Worm (Caenorhabditis elegans) whole organism, early embryonic: ENCODE measurements around the gene lias-1.

Experiments
- B0310.2 ChIP-seq: sonication (generic microtip); optimal IDR thresholded peaks from 2 replicates; lab custom pipeline; 2016; ENCODE audit warnings: mild to moderate bottlenecking, missing genetic modification characterization, missing compliant biosample characterization
- F13C5.2 ChIP-seq: sonication (generic microtip); optimal IDR thresholded peaks from 2 replicates; lab custom pipeline; 2017; ENCODE audit warnings: mild to moderate bottlenecking, missing genetic modification characterization, inconsistent platforms, missing compliant biosample characterization
- aly-1 ChIP-seq: sonication (generic microtip); optimal IDR thresholded peaks from 2 replicates; lab custom pipeline; 2016; ENCODE audit warnings: missing genetic modification characterization, missing compliant biosample characterization
- ama-1 ChIP-seq: fragments of 150-350 bp; optimal IDR thresholded peaks from 2 replicates; lab custom pipeline; 2014
- ceh-13 ChIP-seq: fragments of 200-800 bp; sonication (Bioruptor generic); optimal IDR thresholded peaks from 2 replicates; lab custom pipeline; 2018; ENCODE audit warnings: mild to moderate bottlenecking, missing genetic modification characterization, missing compliant biosample characterization
- ceh-36 ChIP-seq: sonication (generic microtip); optimal IDR thresholded peaks from 2 replicates; lab custom pipeline; 2016; ENCODE audit warnings: missing genetic modification characterization, inconsistent platforms, missing compliant biosample characterization
- ets-7 ChIP-seq: sonication (generic microtip); optimal IDR thresholded peaks from 2 replicates; lab custom pipeline; 2016; ENCODE audit warnings: missing genotype, missing genetic modification characterization, missing compliant biosample characterization
- flt-1 ChIP-seq: fragments of 200-800 bp; sonication (Bioruptor generic); IDR thresholded peaks from 2 replicates; pipeline ENCODE4 v1.3.6; 2022; ENCODE audit warnings: missing genetic modification characterization, missing compliant biosample characterization
- hmbx-1 ChIP-seq: sonication (generic microtip); optimal IDR thresholded peaks from 2 replicates; lab custom pipeline; 2016; ENCODE audit warnings: mild to moderate bottlenecking, missing genetic modification characterization, missing compliant biosample characterization
- hmg-4 ChIP-seq: fragments of 200-800 bp; sonication (Bioruptor generic); optimal IDR thresholded peaks from 2 replicates; lab custom pipeline; 2018; ENCODE audit warnings: mild to moderate bottlenecking, missing genetic modification characterization, missing compliant biosample characterization
- hnd-1 ChIP-seq: sonication (generic microtip); optimal IDR thresholded peaks from 2 replicates; lab custom pipeline; 2016; ENCODE audit warnings: missing genetic modification characterization, missing compliant biosample characterization
- pes-1 ChIP-seq: fragments of 200-800 bp; sonication (Bioruptor generic); IDR thresholded peaks from 2 replicates; pipeline ENCODE4 v1.3.6; 2022; ENCODE audit warnings: missing genetic modification reagents, missing genetic modification characterization, missing compliant biosample characterization
- scrt-1 ChIP-seq: fragments of 200-800 bp; sonication (Bioruptor generic); IDR thresholded peaks from 2 replicates; pipeline ENCODE4 v1.3.6; 2022; ENCODE audit warnings: missing genetic modification characterization, missing compliant biosample characterization
- sea-1 ChIP-seq: fragments of 200-800 bp; sonication (Bioruptor generic); conservative IDR thresholded peaks from 2 replicates; pipeline ENCODE4 v1.3.6; 2022; ENCODE audit warnings: missing genetic modification characterization, missing compliant biosample characterization
- tbx-11 ChIP-seq: fragments of 200-800 bp; sonication (Bioruptor generic); IDR thresholded peaks from 2 replicates; pipeline ENCODE4 v1.3.6; 2022; ENCODE audit warnings: missing genetic modification characterization, missing compliant biosample characterization
- tbx-37 ChIP-seq: fragments of 200-800 bp; sonication (Bioruptor generic); conservative IDR thresholded peaks from 2 replicates; pipeline ENCODE4 v1.3.6; 2022; ENCODE audit warnings: missing genetic modification reagents, missing genetic modification characterization, missing compliant biosample characterization
- tra-4 ChIP-seq: sonication (generic microtip); optimal IDR thresholded peaks from 2 replicates; lab custom pipeline; 2017; ENCODE audit warnings: missing genetic modification characterization, missing compliant biosample characterization

lias-1 gene

DNA sequence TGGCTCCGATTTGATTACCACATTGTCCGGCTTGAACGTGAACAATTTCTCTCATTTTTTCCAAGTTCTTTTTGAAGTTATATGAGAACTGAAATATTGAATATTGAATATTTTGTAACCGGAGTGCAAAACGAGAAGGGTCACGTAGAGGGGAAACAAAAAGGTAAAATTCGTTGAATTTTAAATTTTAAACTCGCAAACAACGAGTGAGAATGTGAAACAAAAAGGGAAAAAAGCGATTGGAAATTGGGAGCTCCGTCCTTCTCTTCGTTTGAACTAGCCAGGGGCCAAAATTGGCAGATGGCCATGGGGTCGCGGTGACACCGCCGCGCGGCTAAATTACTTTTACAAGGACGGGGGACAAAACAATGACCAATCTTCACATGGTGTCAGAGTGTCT lies 36.6 kb upstream of the lias-1 start, which contains the start of gene ben-1:
TSS of gene ben-1 (minus strand) at position 101 of the 400 bp plus-strand sequence.
- TF ChIP-seq hmg-4 (no peak), scrt-1 (GFP tag; lab: Robert Waterston, UW) (no peak), ama-1 (no peak), ceh-36 (no peak), F13C5.2 (no peak), aly-1 (no peak)

ce11 chrIII:3541093-3541492 lies 36.2 kb upstream of the lias-1 start:
- TF ChIP-seq hmbx-1 (no peak), scrt-1 (GFP tag; lab: Robert Waterston, UW) (no peak), flt-1 (GFP tag; lab: Robert Waterston, UW) (no peak), pes-1 (GFP tag; lab: Robert Waterston, UW) (no peak), F13C5.2 (no peak), tbx-37 (GFP tag; lab: Robert Waterston, UW) (no peak), sea-1 (no peak), aly-1 (no peak), ceh-13 (GFP tag; lab: Kevin White, UChicago) (no peak), hnd-1 (tag; lab: Kevin White, UChicago) (no peak), ama-1 (no peak), B0310.2 (tag; lab: Kevin White, UChicago) (no peak)

- 0 out of 2 replicates have a peak, but pooled peaks have one; percentile 24 for TF ChIP-seq tbx-37 (GFP tag; lab: Robert Waterston, UW)
- TF ChIP-seq tbx-11 (GFP tag; lab: Robert Waterston, UW): no peak
- TF ChIP-seq pes-1 (GFP tag; lab: Robert Waterston, UW): peak; percentile 70
Measured at ce11 chrIII:3540424-3540823, 35.5 kb upstream of the lias-1 start.

- TF ChIP-seq ama-1 (no peak), tbx-37 (GFP tag; lab: Robert Waterston, UW) (no peak), hmbx-1 (no peak), pes-1 (GFP tag; lab: Robert Waterston, UW) (no peak), tbx-11 (GFP tag; lab: Robert Waterston, UW) (no peak), ets-7 (no peak), ceh-13 (GFP tag; lab: Kevin White, UChicago) (no peak), flt-1 (GFP tag; lab: Robert Waterston, UW) (no peak)
Measured at ce11 chrIII:3539499-3539898, 34.6 kb upstream of the lias-1 start.

ce11 chrIII:3537401-3537800 lies 32.5 kb upstream of the lias-1 start, which contains the start of gene cfap-20:
cfap-20 (minus strand) TSS chrIII:3537501.
- no peak for TF ChIP-seq tbx-37 (GFP tag; lab: Robert Waterston, UW)
- TF ChIP-seq ets-7: no peak
- TF ChIP-seq hnd-1 (tag; lab: Kevin White, UChicago): no peak
- no peak for TF ChIP-seq ama-1
- TF ChIP-seq tbx-11 (GFP tag; lab: Robert Waterston, UW): no peak
- no peak for TF ChIP-seq sea-1
- TF ChIP-seq ceh-36: no peak
- no peak for TF ChIP-seq hmg-4
- no peak for TF ChIP-seq hmbx-1
- TF ChIP-seq tra-4 (tag; lab: Kevin White, UChicago): no peak
- no peak for TF ChIP-seq F13C5.2
- no peak for TF ChIP-seq flt-1 (GFP tag; lab: Robert Waterston, UW)
- no peak for TF ChIP-seq B0310.2 (tag; lab: Kevin White, UChicago)
- TF ChIP-seq pes-1 (GFP tag; lab: Robert Waterston, UW): no peak
- no peak for TF ChIP-seq ceh-13 (GFP tag; lab: Kevin White, UChicago)

DNA sequence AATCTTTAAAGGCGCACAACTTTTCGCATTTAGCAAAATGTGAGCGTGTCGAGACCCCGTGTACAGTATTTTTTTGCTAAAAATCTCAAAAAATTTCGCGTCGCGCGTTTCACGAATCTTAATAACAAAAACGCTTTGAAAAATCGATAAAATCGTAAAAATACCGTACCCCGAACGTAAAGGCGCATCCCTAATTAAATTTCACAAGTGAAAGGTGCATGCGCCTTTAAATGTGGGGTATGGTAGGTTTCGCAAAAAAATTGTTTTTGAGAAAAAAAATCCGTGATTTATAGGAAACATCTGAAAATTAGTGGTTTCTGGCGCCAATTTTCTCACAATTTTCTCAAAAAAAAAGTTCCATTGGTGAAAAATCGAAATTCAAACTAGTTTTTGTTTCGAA lies 29.3 kb upstream of the lias-1 start:
- TF ChIP-seq hmbx-1: no peak
- TF ChIP-seq ets-7: no peak
- no peak for TF ChIP-seq F13C5.2
- no peak for TF ChIP-seq B0310.2 (tag; lab: Kevin White, UChicago)
- no peak for TF ChIP-seq tbx-11 (GFP tag; lab: Robert Waterston, UW)
- no peak for TF ChIP-seq tra-4 (tag; lab: Kevin White, UChicago)
- no peak for TF ChIP-seq ama-1
- no peak for TF ChIP-seq tbx-37 (GFP tag; lab: Robert Waterston, UW)
- no peak for TF ChIP-seq aly-1
- no peak for TF ChIP-seq sea-1
- no peak for TF ChIP-seq hmg-4
- no peak for TF ChIP-seq scrt-1 (GFP tag; lab: Robert Waterston, UW)
- no peak for TF ChIP-seq ceh-36
- no peak for TF ChIP-seq pes-1 (GFP tag; lab: Robert Waterston, UW)
- TF ChIP-seq hnd-1 (tag; lab: Kevin White, UChicago): no peak
- TF ChIP-seq ceh-13 (GFP tag; lab: Kevin White, UChicago): no peak

DNA sequence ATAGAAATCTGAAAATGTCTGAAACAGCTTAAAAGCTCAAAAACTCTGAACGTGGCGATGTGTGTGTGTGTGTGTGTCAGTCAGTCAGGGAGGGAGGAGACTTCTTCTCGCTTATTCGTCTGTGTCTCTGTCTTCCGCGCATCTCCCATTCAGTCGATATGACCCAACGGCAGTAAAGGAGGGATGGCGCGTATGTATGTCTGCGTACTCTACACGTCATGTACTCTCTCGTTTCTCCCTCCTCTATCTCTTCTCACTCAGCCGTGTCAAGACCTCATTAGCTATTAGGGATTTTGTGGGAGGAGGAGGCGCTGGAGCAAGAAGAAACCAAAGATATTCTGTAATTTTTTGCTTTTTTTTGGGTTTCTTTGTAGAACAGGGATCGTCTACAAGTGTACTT lies 27.1 kb upstream of the lias-1 start:
- no peak for TF ChIP-seq hnd-1 (tag; lab: Kevin White, UChicago)
- no peak for TF ChIP-seq F13C5.2

DNA sequence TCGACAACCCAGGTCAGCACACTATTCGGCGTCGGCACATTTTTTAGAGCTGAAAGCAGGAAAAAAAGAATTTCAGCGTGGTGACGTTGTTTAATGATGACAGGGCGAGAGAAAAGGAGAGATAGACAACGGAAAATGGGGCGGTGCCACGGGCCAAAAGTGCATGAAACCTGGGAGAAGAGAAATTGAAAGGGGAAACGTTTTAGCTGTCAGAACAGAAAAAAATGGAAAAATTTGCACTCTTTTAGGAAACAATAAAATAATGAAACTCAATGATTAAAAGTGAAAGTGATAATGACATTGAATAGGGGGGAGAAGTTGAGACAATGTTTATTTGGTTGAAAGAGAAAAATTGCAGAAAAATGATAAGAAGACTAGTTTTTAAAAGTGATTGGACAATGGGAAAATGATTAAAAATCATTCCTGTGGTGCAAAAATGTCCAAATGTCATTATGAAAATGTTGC lies 24.9 kb upstream of the lias-1 start, which contains the start of gene pitp-1:
TSS of gene pitp-1 (minus strand) at position 51 of the 465 bp plus-strand sequence.
- no peak for TF ChIP-seq hmg-4
- no peak for TF ChIP-seq ets-7
- TF ChIP-seq pes-1 (GFP tag; lab: Robert Waterston, UW): no peak
- no peak for TF ChIP-seq B0310.2 (tag; lab: Kevin White, UChicago)
- TF ChIP-seq tbx-11 (GFP tag; lab: Robert Waterston, UW): no peak

ce11 chrIII:3528342-3528741 lies 23.4 kb upstream of the lias-1 start, which contains the start of gene rpl-37:
rpl-37 (plus strand) TSS chrIII:3528642.
- TF ChIP-seq ceh-36: no peak
- no peak for TF ChIP-seq ceh-13 (GFP tag; lab: Kevin White, UChicago)
- TF ChIP-seq pes-1 (GFP tag; lab: Robert Waterston, UW): no peak
- no peak for TF ChIP-seq B0310.2 (tag; lab: Kevin White, UChicago)
- TF ChIP-seq ama-1: no peak
- no peak for TF ChIP-seq hnd-1 (tag; lab: Kevin White, UChicago)
- no peak for TF ChIP-seq tra-4 (tag; lab: Kevin White, UChicago)
- TF ChIP-seq hmg-4: no peak
- TF ChIP-seq scrt-1 (GFP tag; lab: Robert Waterston, UW): no peak
- no peak for TF ChIP-seq tbx-11 (GFP tag; lab: Robert Waterston, UW)
